Worm (Caenorhabditis elegans): ENCODE results near the gene K09C4.7.
A peak's percentile ranks its signal among the peaks of the same experiment; 100 is the strongest.

Gene K09C4.7

DNA sequence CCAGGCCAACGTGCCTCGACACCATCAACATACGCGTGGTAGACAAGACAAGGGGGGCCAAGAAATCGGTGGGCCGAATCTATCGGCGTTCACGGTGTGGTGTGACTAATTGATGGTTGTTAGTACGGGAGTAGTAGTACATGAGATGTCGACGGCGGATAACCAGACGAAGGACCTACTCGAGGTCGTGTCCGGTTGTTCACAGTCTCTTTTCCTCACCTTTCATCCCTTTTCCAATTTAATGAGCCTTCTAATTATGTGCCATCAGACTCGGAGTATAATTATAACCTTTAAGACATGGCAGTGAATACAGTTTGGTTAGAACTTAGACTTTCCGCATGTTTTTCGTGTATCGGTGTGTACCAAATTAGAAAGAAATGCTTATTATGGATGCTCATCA lies 38.0 kb downstream of the K09C4.7 start (continued):
- TF ChIP-seq Y53F4B.3 (GFP tag; IDR thresholded peaks at IDR 0.05), result no peak
- no peak for TF ChIP-seq snpc-3.4 (tag; optimal IDR thresholded peaks at IDR 0.05)

DNA sequence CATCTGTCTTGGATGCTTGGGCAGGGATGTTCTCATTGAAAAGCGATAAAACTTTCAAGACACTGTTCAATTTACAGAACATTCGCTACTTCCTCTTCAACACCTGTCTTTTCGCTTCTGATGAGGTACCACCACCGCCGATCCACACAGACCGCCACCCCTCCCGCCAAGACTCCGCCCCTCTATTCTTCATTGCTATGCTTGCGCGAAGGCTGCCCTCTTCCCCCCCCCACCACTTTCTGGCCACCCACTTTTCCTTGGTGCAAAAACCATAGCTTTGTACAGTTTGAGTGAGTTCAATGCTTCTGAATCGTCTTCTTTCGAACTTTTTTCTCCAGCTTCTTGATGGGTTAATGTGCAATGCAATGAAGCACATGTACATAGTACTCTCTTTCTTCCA lies 41.3 kb downstream of the K09C4.7 start:
- 0 out of 2 replicates have a peak, but pooled peaks have one; percentile 7 for TF ChIP-seq pbrm-1 (GFP tag; IDR thresholded peaks at IDR 0.05)
- TF ChIP-seq B0035.1 (tag; optimal IDR thresholded peaks at IDR 0.05), result no peak
- TF ChIP-seq sea-2 (GFP tag; IDR thresholded peaks at IDR 0.05), result no peak

DNA sequence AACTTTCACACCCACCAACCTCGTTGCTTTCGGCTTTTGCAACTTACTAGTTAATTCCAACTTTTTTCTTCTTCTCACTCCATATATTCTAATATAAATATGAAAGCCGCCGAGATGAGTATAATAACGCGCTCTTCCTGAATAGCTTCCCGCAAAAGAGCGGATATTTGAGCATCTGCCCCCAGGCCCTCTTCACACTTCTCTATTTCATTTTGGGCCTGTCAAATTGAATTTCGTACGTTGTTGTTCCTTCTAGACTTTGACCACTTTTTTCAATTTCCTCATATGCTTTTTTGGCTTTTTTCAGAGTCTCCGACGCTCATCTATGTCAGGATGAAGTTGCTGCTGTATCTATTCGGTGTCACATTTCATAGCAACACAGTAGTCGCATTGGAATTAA lies 42.3 kb downstream of the K09C4.7 start, which contains the start of gene ddr-2:
Gene ddr-2 (plus strand): TSS at position 301 of the 400 bp plus-strand sequence.
- TF ChIP-seq pbrm-1 (GFP tag; IDR thresholded peaks at IDR 0.05), result no peak
- TF ChIP-seq ekl-4 (GFP tag; IDR thresholded peaks at IDR 0.05), result no peak
- no peak for TF ChIP-seq nhr-179 (tag; optimal IDR thresholded peaks at IDR 0.05)
- no peak for TF ChIP-seq Y53G8AR.9 (GFP tag; conservative IDR thresholded peaks at IDR 0.05)
- TF ChIP-seq xnd-1 (tag; optimal IDR thresholded peaks at IDR 0.05), result no peak
- no peak for TF ChIP-seq nfya-1 (tag; optimal IDR thresholded peaks at IDR 0.05; ENCODE audit: borderline replicate concordance, insufficient read depth)
- TF ChIP-seq ztf-25 (GFP tag; IDR thresholded peaks at IDR 0.05), result no peak
- TF ChIP-seq lin-35 (GFP tag; optimal IDR thresholded peaks at IDR 0.05), result no peak
- TF ChIP-seq F10E7.11 (tag; optimal IDR thresholded peaks at IDR 0.05), result no peak
- TF ChIP-seq repo-1 (tag; optimal IDR thresholded peaks at IDR 0.05), result no peak
- TF ChIP-seq lin-40 (tag; optimal IDR thresholded peaks at IDR 0.05), result no peak

DNA sequence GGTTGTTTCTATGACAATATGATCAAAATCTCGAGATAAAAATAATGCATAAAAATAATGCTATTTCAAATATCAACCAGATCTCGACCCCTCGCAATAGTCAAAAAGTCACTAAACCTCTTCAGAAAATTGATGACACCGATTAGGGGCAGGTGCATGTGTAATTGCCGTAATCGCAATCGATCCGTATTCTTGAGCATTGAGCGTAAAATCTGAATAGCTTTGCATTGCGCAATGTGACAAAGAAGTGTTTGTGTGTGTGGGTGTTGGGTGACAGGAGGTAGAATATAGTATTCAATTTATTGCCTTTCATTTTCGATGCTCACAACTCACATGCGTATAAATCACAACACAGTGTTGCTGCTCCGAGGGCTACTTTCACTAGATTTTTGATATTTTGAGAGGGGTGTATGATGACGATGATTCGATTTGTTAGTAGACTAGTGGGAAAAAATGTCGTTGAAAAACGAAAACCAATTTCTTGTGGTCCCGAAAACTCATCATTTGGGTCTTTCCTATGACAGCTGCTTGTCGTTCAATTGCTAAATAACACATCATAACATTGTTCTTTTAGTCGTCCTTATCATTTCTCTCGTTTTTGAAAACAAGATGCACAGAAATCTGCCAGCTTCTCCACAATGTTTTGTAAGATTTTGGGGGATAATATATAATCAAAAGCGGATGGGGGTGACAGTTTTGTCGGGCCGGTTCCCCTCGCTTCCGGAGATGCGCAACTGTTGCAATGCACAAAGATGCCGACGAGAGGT lies 43.4 kb downstream of the K09C4.7 start:
- no peak for TF ChIP-seq madf-8 (GFP tag; conservative IDR thresholded peaks at IDR 0.05)

DNA sequence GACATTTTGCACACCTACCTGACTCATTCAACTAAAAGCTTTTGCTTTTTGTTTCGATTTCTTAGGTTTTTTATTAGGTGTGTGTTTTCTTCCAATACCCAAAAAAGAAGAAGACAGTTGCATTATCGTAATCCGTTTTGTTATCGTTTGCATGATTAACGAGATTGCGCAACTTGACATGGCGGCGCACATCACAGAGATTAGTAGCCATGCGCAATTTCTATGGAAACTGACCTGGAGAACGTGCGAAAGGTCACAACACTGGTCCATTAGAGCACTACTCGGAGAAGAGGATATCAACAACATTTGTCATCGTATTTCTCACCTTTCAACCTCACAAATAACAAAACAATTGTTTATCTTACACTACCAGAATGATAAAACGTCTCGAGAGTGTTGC lies 44.1 kb downstream of the K09C4.7 start:
- no peak for TF ChIP-seq atf-7 (tag; optimal IDR thresholded peaks at IDR 0.05)
- no peak for TF ChIP-seq lin-26 (GFP tag; IDR thresholded peaks at IDR 0.05)
